Worm (Caenorhabditis elegans): ENCODE measurements around the gene ift-81.

The ift-81 gene

ce11 chrX:5336498-5336897 is 38.1 kb downstream of the ift-81 start:
- TF ChIP-seq madf-5 (GFP tag; IDR thresholded peaks at IDR 0.05) (no peak), Y48G9A.11 (GFP tag; IDR thresholded peaks at IDR 0.05) (no peak), ceh-20 (GFP tag; IDR thresholded peaks at IDR 0.05) (peak; percentile 52; the same call in 1 of the 2 replicates), daf-8 (GFP tag; IDR thresholded peaks at IDR 0.05) (no peak), F44E2.7 (GFP tag; IDR thresholded peaks at IDR 0.05) (no peak), lin-15B (tag; optimal IDR thresholded peaks at IDR 0.05) (no peak), nhr-28 (tag; optimal IDR thresholded peaks at IDR 0.05) (peak; percentile 86), nhr-48 (tag; optimal IDR thresholded peaks at IDR 0.05) (peak; percentile 28), nhr-111 (GFP tag; optimal IDR thresholded peaks at IDR 0.05) (no peak), vab-7 (GFP tag; IDR thresholded peaks at IDR 0.05) (no peak), snpc-1.2 (GFP tag; IDR thresholded peaks at IDR 0.05) (no peak), dmd-9 (GFP tag; IDR thresholded peaks at IDR 0.05) (no peak), php-3 (GFP tag; IDR thresholded peaks at IDR 0.05) (peak; percentile 73; the same call in 1 of the 2 replicates), saeg-2 (GFP tag; IDR thresholded peaks at IDR 0.05) (no peak), egl-43 (GFP tag; IDR thresholded peaks at IDR 0.05) (no peak), ZK337.2 (GFP tag; IDR thresholded peaks at IDR 0.05) (no peak), spr-1 (tag; optimal IDR thresholded peaks at IDR 0.05) (peak; percentile 21), ama-1 (optimal IDR thresholded peaks at IDR 0.05) (no peak), madf-9 (GFP tag; conservative IDR thresholded peaks at IDR 0.05) (peak; percentile 37; the same call in 1 of the 2 replicates), mxl-3 (GFP tag; optimal IDR thresholded peaks at IDR 0.05) (peak; percentile 92), T20F7.1 (GFP tag; optimal IDR thresholded peaks at IDR 0.05) (no peak), ceh-62 (tag; optimal IDR thresholded peaks at IDR 0.05) (no peak), tra-1 (GFP tag; IDR thresholded peaks at IDR 0.05) (no peak), unc-62 (GFP tag; optimal IDR thresholded peaks at IDR 0.05 in 1 of 2) (peak in 1 of 2 experiments; percentile 95), unc-62 (tag; optimal IDR thresholded peaks at IDR 0.05) (no peak), nhr-11 (tag; optimal IDR thresholded peaks at IDR 0.05) (peak; percentile 55), mdl-1 (tag; optimal IDR thresholded peaks at IDR 0.05) (peak; percentile 46 to 92), hlh-30 (tag; optimal IDR thresholded peaks at IDR 0.05; ENCODE audit: insufficient read depth) (peak; percentile 95), F49E8.2 (tag; optimal IDR thresholded peaks at IDR 0.05; ENCODE audit: borderline replicate concordance) (no peak), nhr-41 (GFP tag; IDR thresholded peaks at IDR 0.05) (no peak), Y5F2A.4 (GFP tag; optimal IDR thresholded peaks at IDR 0.05) (no peak), D1046.2 (GFP tag; IDR thresholded peaks at IDR 0.05) (no peak), T26A8.4 (GFP tag; IDR thresholded peaks at IDR 0.05) (peak; percentile 59), skn-1 (tag; optimal IDR thresholded peaks at IDR 0.05) (no peak), gei-8 (GFP tag; optimal IDR thresholded peaks at IDR 0.05) (no peak), pqm-1 (tag; optimal IDR thresholded peaks at IDR 0.05) (peak; percentile 6), F10B5.3 (tag; optimal IDR thresholded peaks at IDR 0.05) (no peak), nhr-10 (tag; optimal IDR thresholded peaks at IDR 0.05) (peak; percentile 47), rbr-2 (tag; optimal IDR thresholded peaks at IDR 0.05) (peak; percentile 77), nhr-102 (tag; optimal IDR thresholded peaks at IDR 0.05) (peak; percentile 23), ces-1 (GFP tag; optimal IDR thresholded peaks at IDR 0.05) (no peak), egl-27 (tag; optimal IDR thresholded peaks at IDR 0.05) (no peak), snpc-4 (tag; optimal IDR thresholded peaks at IDR 0.05) (no peak), zfp-3 (GFP tag; conservative IDR thresholded peaks at IDR 0.05) (no peak), ZK546.5 (tag; optimal IDR thresholded peaks at IDR 0.05) (no peak), zag-1 (tag; optimal IDR thresholded peaks at IDR 0.05) (no peak), ceh-44 (GFP tag; IDR thresholded peaks at IDR 0.05) (no peak), mdt-29 (GFP tag; IDR thresholded peaks at IDR 0.05) (no peak), aly-2 (tag; optimal IDR thresholded peaks at IDR 0.05) (no peak), unc-130 (GFP tag; optimal IDR thresholded peaks at IDR 0.05) (no peak), nhr-237 (tag; optimal IDR thresholded peaks at IDR 0.05) (no peak), mxl-2 (GFP tag; conservative IDR thresholded peaks at IDR 0.05) (no peak), arid-1 (GFP tag; conservative IDR thresholded peaks at IDR 0.05) (no peak)

Data from whole organism, L4 larva.